Worm (Caenorhabditis elegans) whole organism, L4 larva: ENCODE measurements around the gene sra-4.

ENCODE experiments used
- R02D3.7 ChIP-seq: fragments of 150-350 bp; sonication (generic microtip); optimal IDR thresholded peaks from 3 replicates; lab custom pipeline; 2014; ENCODE audit warnings: missing biosample characterization, missing genetic modification characterization
- T20F7.1 ChIP-seq: fragments of 200-800 bp; sonication (Bioruptor generic); optimal IDR thresholded peaks from 2 replicates; lab custom pipeline; 2018; ENCODE audit warnings: mild to moderate bottlenecking, missing genetic modification characterization, missing compliant biosample characterization
- T26A8.4 ChIP-seq: fragments of 200-800 bp; sonication (Bioruptor generic); IDR thresholded peaks from 2 replicates; pipeline ENCODE4 v1.3.6; 2022; ENCODE audit warnings: missing genetic modification characterization, missing compliant biosample characterization
- Y48G9A.11 ChIP-seq: fragments of 200-800 bp; sonication (Bioruptor generic); IDR thresholded peaks from 2 replicates; pipeline ENCODE4 v1.3.6; 2022; ENCODE audit warnings: missing genetic modification reagents, missing genetic modification characterization, missing compliant biosample characterization
- aha-1 ChIP-seq: fragments of 150-350 bp; peaks from one replicate; lab custom pipeline; 2014; ENCODE audit warnings: missing biosample characterization, missing genetic modification characterization
- arid-1 ChIP-seq: fragments of 200-800 bp; sonication (Bioruptor generic); conservative IDR thresholded peaks from 2 replicates; pipeline ENCODE4 v1.3.6; 2022; ENCODE audit warnings: missing genetic modification reagents, missing genetic modification characterization, missing compliant biosample characterization
- ceh-44 ChIP-seq: fragments of 200-800 bp; sonication (Bioruptor generic); IDR thresholded peaks from 2 replicates; pipeline ENCODE4 v1.3.6; 2022; ENCODE audit warnings: missing genetic modification reagents, missing genetic modification characterization, missing compliant biosample characterization
- daf-16 ChIP-seq, 3 experiments: sonication (generic microtip); optimal IDR thresholded peaks; 2 replicates each; lab custom pipeline; 2016 to 2017; ENCODE audit warnings: missing genetic modification characterization in 3 of 3, missing genetic modification reagents in 3 of 3, mild to moderate bottlenecking in 2 of 3, missing compliant biosample characterization in 2 of 3, missing biosample characterization in 1 of 3, moderate library complexity in 1 of 3
- daf-8 ChIP-seq: fragments of 200-800 bp; sonication (Bioruptor generic); IDR thresholded peaks from 2 replicates; pipeline ENCODE4 v1.3.6; 2022; ENCODE audit warnings: missing genetic modification characterization, missing compliant biosample characterization
- dpl-1 ChIP-seq: fragments of 150-350 bp; optimal IDR thresholded peaks from 2 replicates; lab custom pipeline; 2014; ENCODE audit warnings: missing biosample characterization, missing genetic modification reagents, missing genetic modification characterization
- egl-27 ChIP-seq: sonication (generic microtip); optimal IDR thresholded peaks from 3 replicates; lab custom pipeline; 2017; ENCODE audit warnings: missing biosample characterization, missing genetic modification reagents, missing genetic modification characterization
- fos-1 ChIP-seq: fragments of 150-350 bp; optimal IDR thresholded peaks from 2 replicates; lab custom pipeline; 2014; ENCODE audit warnings: missing biosample characterization, missing genetic modification characterization
- hif-1 ChIP-seq, 2 experiments: sonication (generic microtip); optimal IDR thresholded peaks; 2 replicates each; lab custom pipeline; 2016 to 2017; ENCODE audit warnings: missing compliant biosample characterization in 2 of 2, missing genetic modification characterization in 2 of 2, missing genetic modification reagents in 2 of 2, missing genotype in 2 of 2, mild to moderate bottlenecking in 1 of 2
- hlh-11 ChIP-seq: fragments of 200-800 bp; sonication (Bioruptor generic); optimal IDR thresholded peaks from 2 replicates; lab custom pipeline; 2018; ENCODE audit warnings: mild to moderate bottlenecking, missing genetic modification characterization, missing compliant biosample characterization
- hlh-30 ChIP-seq: sonication (generic microtip); optimal IDR thresholded peaks from 2 replicates; lab custom pipeline; 2017; ENCODE audit warnings: antibody characterized with exemption, mild to moderate bottlenecking, missing genetic modification characterization, missing compliant biosample characterization; ENCODE audit not compliant: insufficient read depth
- lin-13 ChIP-seq: fragments of 150-350 bp; optimal IDR thresholded peaks from 2 replicates; lab custom pipeline; 2014; ENCODE audit warnings: missing biosample characterization, missing genetic modification reagents, missing genetic modification characterization
- lin-38 ChIP-seq: fragments of 200-800 bp; sonication (Bioruptor generic); IDR thresholded peaks from 2 replicates; pipeline ENCODE4 v1.3.6; 2022; ENCODE audit warnings: missing genetic modification reagents, missing genetic modification characterization, missing compliant biosample characterization
- lsy-2 ChIP-seq, 2 experiments: fragments of 150-350 bp in 1 of 2; sonication (generic microtip) in 1 of 2; optimal IDR thresholded peaks; 2 replicates each; lab custom pipeline; 2014 to 2017; ENCODE audit warnings: missing biosample characterization in 2 of 2, missing genetic modification characterization in 2 of 2
- mes-2 ChIP-seq: sonication (generic microtip); optimal IDR thresholded peaks from 2 replicates; lab custom pipeline; 2016; ENCODE audit warnings: missing genotype, mild to moderate bottlenecking, missing genetic modification characterization, missing compliant biosample characterization; ENCODE audit not compliant: poor library complexity, severe bottlenecking
- nhr-11 ChIP-seq: fragments of 150-350 bp; optimal IDR thresholded peaks from 2 replicates; lab custom pipeline; 2014; ENCODE audit warnings: missing biosample characterization, missing genetic modification characterization
- nhr-111 ChIP-seq: fragments of 200-800 bp; sonication (Bioruptor generic); optimal IDR thresholded peaks from 2 replicates; lab custom pipeline; 2018; ENCODE audit warnings: mild to moderate bottlenecking, missing genetic modification characterization, missing compliant biosample characterization
- spr-1 ChIP-seq: sonication (generic microtip); optimal IDR thresholded peaks from 2 replicates; lab custom pipeline; 2016; ENCODE audit warnings: mild to moderate bottlenecking, missing genetic modification characterization, missing compliant biosample characterization
- tra-1 ChIP-seq: fragments of 200-800 bp; sonication (Bioruptor generic); IDR thresholded peaks from 2 replicates; pipeline ENCODE4 v1.3.6; 2022; ENCODE audit warnings: missing genetic modification reagents, missing genetic modification characterization, missing compliant biosample characterization
- unc-39 ChIP-seq: sonication (generic microtip); optimal IDR thresholded peaks from 2 replicates; lab custom pipeline; 2017; ENCODE audit warnings: missing biosample characterization, missing genetic modification characterization
- unc-62 ChIP-seq, 3 experiments: fragments of 150-350 bp in 1 of 3; sonication (generic microtip); optimal IDR thresholded peaks in 2 of 3; peaks in 1 of 3; 1 replicate in 1 of 3; 2 replicates in 2 of 3; lab custom pipeline; 2014 to 2017; ENCODE audit warnings: missing biosample characterization in 3 of 3, missing genetic modification characterization in 3 of 3, missing genetic modification reagents in 3 of 3, missing genotype in 1 of 3
- vab-7 ChIP-seq: fragments of 200-800 bp; sonication (Bioruptor generic); IDR thresholded peaks from 2 replicates; pipeline ENCODE4 v1.3.6; 2022; ENCODE audit warnings: missing genetic modification reagents, missing genetic modification characterization, missing compliant biosample characterization
- zfp-2 ChIP-seq: sonication (generic microtip); optimal IDR thresholded peaks from 2 replicates; lab custom pipeline; 2016; ENCODE audit warnings: mild to moderate bottlenecking, missing genetic modification characterization, missing compliant biosample characterization
- zip-11 ChIP-seq: fragments of 200-800 bp; sonication (Bioruptor generic); IDR thresholded peaks from 2 replicates; pipeline ENCODE4 v1.3.6; 2022; ENCODE audit warnings: missing genetic modification characterization, missing compliant biosample characterization
- zip-2 ChIP-seq: fragments of 150-350 bp; optimal IDR thresholded peaks from 2 replicates; lab custom pipeline; 2014; ENCODE audit warnings: missing biosample characterization, missing genetic modification characterization

The sra-4 gene

DNA sequence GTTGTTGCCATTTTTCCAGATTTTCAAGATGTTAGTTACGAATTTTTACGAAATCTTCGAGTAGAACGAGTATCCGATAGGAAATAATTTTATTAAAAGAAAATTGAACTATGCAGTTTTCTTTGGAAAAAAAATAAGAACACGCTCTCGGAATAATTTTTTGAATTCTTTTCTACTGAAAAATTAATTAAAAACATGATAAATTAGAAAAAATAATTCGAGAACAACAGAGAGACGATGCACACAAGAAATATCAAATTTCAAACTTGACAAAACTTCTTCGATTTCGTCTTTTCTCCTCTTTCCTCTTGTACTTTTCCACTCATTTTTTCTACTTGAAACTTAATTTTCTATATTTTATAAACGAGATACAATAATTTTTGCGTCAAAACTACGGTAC is 17.2 kb upstream of the sra-4 start, which contains the start of gene F35H8.4:
Gene F35H8.4 (minus strand): TSS at position 101 of the 400 bp plus-strand sequence.
- no peak for TF ChIP-seq nhr-111 (GFP tag; lab: Kevin White, UChicago)
- TF ChIP-seq fos-1 (tag; lab: Kevin White, UChicago): no peak
- no peak for TF ChIP-seq nhr-11 (tag; lab: Kevin White, UChicago)
- TF ChIP-seq arid-1 (GFP tag; lab: Robert Waterston, UW): no peak
- TF ChIP-seq lsy-2 (tag; optimal IDR thresholded peaks at IDR 0.05; lab: Kevin White, UChicago): peak in 1 of 2 experiments; percentile 2

DNA sequence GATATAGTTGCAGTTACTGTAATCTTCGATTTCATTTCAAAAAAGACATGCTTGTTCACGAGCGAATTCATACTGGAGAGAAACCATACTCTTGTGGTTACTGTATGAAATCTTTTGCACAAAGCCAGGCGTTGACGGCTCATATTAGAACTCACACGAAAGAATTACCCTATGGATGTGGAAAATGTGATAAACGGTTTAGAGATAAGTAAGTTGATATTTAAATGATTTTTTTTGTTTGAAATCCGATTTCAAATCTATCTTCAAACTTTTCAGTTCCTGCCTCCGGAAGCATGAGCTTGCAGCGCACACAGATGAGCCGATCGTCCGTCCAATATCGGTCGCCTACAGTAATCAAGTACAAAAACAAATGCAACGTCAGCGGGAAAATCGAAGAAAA is 16.2 kb upstream of the sra-4 start:
- TF ChIP-seq aha-1 (peak; percentile 66), spr-1 (tag; lab: Kevin White, UChicago) (no peak), unc-62 (GFP tag; optimal IDR thresholded peaks at IDR 0.05 in 1 of 2; lab: Kevin White, UChicago) (peak in 1 of 2 experiments; percentile 58), unc-62 (tag; optimal IDR thresholded peaks at IDR 0.05; lab: Kevin White, UChicago) (no peak)

DNA sequence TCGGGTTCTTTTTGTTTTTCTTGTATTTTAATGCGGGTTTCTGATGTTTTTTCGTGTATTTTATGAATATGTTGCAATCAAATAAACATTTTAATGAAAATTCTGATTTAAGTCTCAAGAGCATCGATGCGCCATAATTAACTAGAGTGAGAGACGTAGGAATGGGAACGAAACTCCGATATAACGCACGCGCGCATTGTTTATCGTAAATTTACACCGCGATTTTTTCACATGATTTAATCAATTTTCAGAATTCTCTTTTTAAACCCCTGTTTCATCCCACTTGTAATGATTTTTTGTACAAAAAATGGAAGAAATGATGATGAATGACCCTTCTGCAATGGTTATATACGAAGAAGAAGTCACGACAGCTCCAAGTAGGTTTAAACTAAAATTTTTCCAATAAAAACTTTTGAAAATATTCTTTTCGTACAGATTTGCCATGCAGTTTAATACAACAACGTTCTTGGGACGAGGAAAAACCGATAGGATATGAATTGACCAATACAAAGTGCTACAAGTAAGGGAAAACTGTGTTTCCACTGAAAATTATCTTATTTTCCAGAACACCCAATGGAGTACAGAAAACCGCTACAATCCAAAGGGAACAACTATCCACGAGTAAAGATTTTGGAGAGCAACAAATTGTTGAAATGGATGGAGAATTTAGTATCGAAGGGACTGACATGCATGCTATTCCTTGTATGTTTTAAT is 14.9 kb upstream of the sra-4 start, which contains the start of gene zfp-2:
Gene zfp-2 (plus strand): TSS at position 214 of the 714 bp plus-strand sequence.
- TF ChIP-seq daf-8 (GFP tag; lab: Robert Waterston, UW) (no peak), Y48G9A.11 (GFP tag; lab: Robert Waterston, UW) (peak; percentile 86), daf-16 (GFP tag; optimal IDR thresholded peaks at IDR 0.05; lab: Kevin White, UChicago) (no peak), daf-16 (tag; optimal IDR thresholded peaks at IDR 0.05; lab: Kevin White, UChicago) (no peak), lsy-2 (tag; optimal IDR thresholded peaks at IDR 0.05; lab: Kevin White, UChicago) (no peak), dpl-1 (GFP tag; lab: Kevin White, UChicago) (peak; percentile 2), unc-62 (GFP tag; optimal IDR thresholded peaks at IDR 0.05 in 1 of 2; lab: Kevin White, UChicago) (peak in 1 of 2 experiments; percentile 65), unc-62 (tag; optimal IDR thresholded peaks at IDR 0.05; lab: Kevin White, UChicago) (no peak), nhr-111 (GFP tag; lab: Kevin White, UChicago) (no peak), egl-27 (tag; lab: Kevin White, UChicago) (no peak), hlh-30 (tag; lab: Kevin White, UChicago) (peak; percentile 66), T20F7.1 (GFP tag; lab: Kevin White, UChicago) (peak; percentile 92), R02D3.7 (tag; lab: Kevin White, UChicago) (peak; percentile 62), T26A8.4 (GFP tag; lab: Robert Waterston, UW) (no peak), aha-1 (peak; percentile 52), zip-11 (GFP tag; lab: Robert Waterston, UW) (no peak), arid-1 (GFP tag; lab: Robert Waterston, UW) (no peak), unc-39 (no peak), hif-1 (tag; optimal IDR thresholded peaks at IDR 0.05; lab: Kevin White, UChicago) (no peak), mes-2 (tag; lab: Kevin White, UChicago) (no peak)
- TF ChIP-seq, all 104 proteins: peak for 7

DNA sequence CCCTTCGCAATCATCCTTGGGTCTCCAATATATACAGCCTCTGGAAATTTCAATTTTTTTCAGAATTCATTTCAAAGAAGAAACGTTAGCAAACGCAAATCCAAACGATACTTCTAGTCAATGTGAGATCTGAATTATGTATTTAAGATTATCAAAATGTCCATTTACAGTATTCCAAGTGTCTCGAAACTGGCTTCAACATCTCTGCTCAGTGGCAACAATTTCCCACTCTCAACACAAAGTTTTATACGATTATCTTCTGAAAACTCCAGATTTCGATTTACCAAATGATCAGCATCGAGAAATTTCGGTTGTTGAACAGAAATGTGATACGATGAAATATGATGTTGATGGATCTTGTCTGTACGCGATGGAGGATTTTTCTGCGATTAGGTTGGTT is 13.9 kb upstream of the sra-4 start:
- TF ChIP-seq unc-62 (GFP tag; optimal IDR thresholded peaks at IDR 0.05 in 1 of 2; lab: Kevin White, UChicago) (peak in 1 of 2 experiments; percentile 69), unc-62 (tag; optimal IDR thresholded peaks at IDR 0.05; lab: Kevin White, UChicago) (no peak), lin-38 (GFP tag; lab: Robert Waterston, UW) (no peak), zfp-2 (tag; lab: Kevin White, UChicago) (no peak), aha-1 (peak; percentile 91), tra-1 (GFP tag; lab: Robert Waterston, UW) (no peak), R02D3.7 (tag; lab: Kevin White, UChicago) (no peak), vab-7 (GFP tag; lab: Robert Waterston, UW) (no peak), ceh-44 (GFP tag; lab: Robert Waterston, UW) (no peak), zip-2 (tag; lab: Kevin White, UChicago) (no peak), unc-39 (no peak), hlh-11 (tag; lab: Kevin White, UChicago) (no peak), lin-13 (no peak)
